Fruit fly (Drosophila melanogaster) S2 (cell line): ENCODE data around the gene Noc1.

Experiments
- CG8478 ChIP-seq: fragments of >200 bp; optimal IDR thresholded peaks from 2 replicates; lab custom pipeline; 2018
- CTCF ChIP-seq, 2 experiments: fragments of >200 bp; optimal IDR thresholded peaks; 2 replicates each; lab custom pipeline; 2018

DNA sequence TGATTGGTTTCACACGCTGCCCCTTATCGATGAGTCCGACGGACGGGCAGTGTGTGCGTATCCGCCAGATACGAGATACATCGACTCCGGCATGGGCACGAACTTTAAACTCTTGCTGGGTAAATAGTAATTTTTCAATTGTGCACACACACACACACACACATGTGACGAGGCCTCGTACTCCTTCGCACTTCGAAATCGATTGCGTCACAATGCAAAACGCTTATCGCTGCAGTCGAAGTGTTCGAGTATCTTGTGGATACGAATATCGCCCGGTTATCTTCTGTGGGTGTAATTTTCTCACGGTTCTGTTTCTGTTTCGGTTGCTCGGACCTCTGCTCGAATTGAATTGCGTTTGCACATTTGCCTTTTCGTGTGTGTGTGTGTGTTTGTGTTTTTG, 39.5 kb upstream of the Noc1 start:
- TF ChIP-seq CG8478 (lab: Kevin White, UChicago) (no peak), CTCF (optimal IDR thresholded peaks at IDR 0.05; lab: Kevin White, UChicago) (no peak)
